Worm (Caenorhabditis elegans): ENCODE measurements around the gene nipa-1.
A peak's percentile ranks its signal among the peaks of the same experiment; 100 is the strongest.

The nipa-1 gene

ce11 chrIII:3065876-3066509 lies 60.9 kb downstream of the nipa-1 start (continued):
- TF ChIP-seq let-607 (tag; optimal IDR thresholded peaks at IDR 0.05) (no peak), ceh-91 (GFP tag; IDR thresholded peaks at IDR 0.05) (no peak), repo-1 (tag; optimal IDR thresholded peaks at IDR 0.05) (no peak), C06A6.2 (GFP tag; conservative IDR thresholded peaks at IDR 0.05) (no peak), hmg-20 (GFP tag; IDR thresholded peaks at IDR 0.05) (no peak), aptf-2 (GFP tag; conservative IDR thresholded peaks at IDR 0.05) (no peak), nhr-80 (tag; optimal IDR thresholded peaks at IDR 0.05) (peak; percentile 42), C17E4.6 (GFP tag; IDR thresholded peaks at IDR 0.05) (no peak), egl-18 (GFP tag; IDR thresholded peaks at IDR 0.05) (no peak), nfya-1 (tag; optimal IDR thresholded peaks at IDR 0.05; ENCODE audit: borderline replicate concordance, insufficient read depth) (no peak), ztf-26 (tag; optimal IDR thresholded peaks at IDR 0.05) (peak; percentile 52), Y56A3A.18 (GFP tag; IDR thresholded peaks at IDR 0.05) (no peak), ccch-3 (GFP tag; optimal IDR thresholded peaks at IDR 0.05) (no peak), snpc-1.3 (tag; optimal IDR thresholded peaks at IDR 0.05; ENCODE audit: insufficient read depth) (no peak), F22D6.2 (tag; optimal IDR thresholded peaks at IDR 0.05) (no peak), die-1 (tag; optimal IDR thresholded peaks at IDR 0.05) (no peak), rec-8 (tag; optimal IDR thresholded peaks at IDR 0.05) (no peak), lag-1 (GFP tag; IDR thresholded peaks at IDR 0.05) (no peak), B0336.3 (GFP tag; IDR thresholded peaks at IDR 0.05) (no peak), aptf-3 (GFP tag; IDR thresholded peaks at IDR 0.05) (no peak), ceh-79 (tag; optimal IDR thresholded peaks at IDR 0.05) (no peak), F55B11.4 (tag; optimal IDR thresholded peaks at IDR 0.05; ENCODE audit: borderline replicate concordance, insufficient read depth) (no peak), bed-1 (GFP tag; IDR thresholded peaks at IDR 0.05) (no peak), tlf-1 (GFP tag; optimal IDR thresholded peaks at IDR 0.05) (no peak), F37B4.10 (GFP tag; IDR thresholded peaks at IDR 0.05) (no peak), him-1 (tag; optimal IDR thresholded peaks at IDR 0.05) (no peak), pha-4 (tag; optimal IDR thresholded peaks at IDR 0.05) (no peak), F57C9.4 (tag; optimal IDR thresholded peaks at IDR 0.05) (no peak), cebp-1 (GFP tag; IDR thresholded peaks at IDR 0.05) (no peak), cebp-1 (tag; optimal IDR thresholded peaks at IDR 0.05) (peak; percentile 75), hrde-1 (tag; optimal IDR thresholded peaks at IDR 0.05; ENCODE audit: borderline replicate concordance) (no peak), F57A8.1 (GFP tag; optimal IDR thresholded peaks at IDR 0.05) (no peak), hmg-1.2 (GFP tag; IDR thresholded peaks at IDR 0.05) (peak; percentile 92), unc-130 (GFP tag; optimal IDR thresholded peaks at IDR 0.05) (no peak), lin-35 (GFP tag; optimal IDR thresholded peaks at IDR 0.05) (peak in 1 of 3 experiments; percentile 46), dox-1 (GFP tag; IDR thresholded peaks at IDR 0.05) (peak; percentile 48; the same call in 1 of the 2 replicates), madf-3 (GFP tag; IDR thresholded peaks at IDR 0.05) (no peak), unc-62 (GFP tag; optimal IDR thresholded peaks at IDR 0.05) (no peak)

- peak; percentile 95 for TF ChIP-seq hmg-1.2 (GFP tag; IDR thresholded peaks at IDR 0.05)
- TF ChIP-seq aptf-3 (GFP tag; IDR thresholded peaks at IDR 0.05): no peak
Measured at ce11 chrIII:3064566-3064965, 62.4 kb downstream of the nipa-1 start.
